Fruit fly (Drosophila melanogaster) whole organism, prepupa: ENCODE results near the gene CG32473.

Experiments
- Blimp-1 ChIP-seq: fragments of 200-800 bp; sonication (Bioruptor generic); optimal IDR thresholded peaks from 3 replicates; lab custom pipeline; 2017; ENCODE audit warnings: missing biosample characterization, missing genetic modification characterization, mild to moderate bottlenecking, moderate library complexity, missing genetic modification reagents
- CG10631 ChIP-seq: fragments of 200-800 bp; sonication (Bioruptor generic); optimal IDR thresholded peaks from 2 replicates; lab custom pipeline; 2016; ENCODE audit warnings: missing biosample characterization, missing genetic modification characterization
- CG10669 ChIP-seq: fragments of 200-800 bp; sonication (Bioruptor generic); optimal IDR thresholded peaks from 3 replicates; lab custom pipeline; 2018; ENCODE audit warnings: missing biosample characterization, mild to moderate bottlenecking, missing genetic modification characterization, moderate library complexity
- CG11762 ChIP-seq: fragments of 200-800 bp; sonication (Bioruptor generic); optimal IDR thresholded peaks from 3 replicates; lab custom pipeline; 2016; ENCODE audit warnings: missing biosample characterization, missing genetic modification characterization; ENCODE audit not compliant: insufficient read depth
- CG11902 ChIP-seq: fragments of 200-800 bp; sonication (Bioruptor generic); optimal IDR thresholded peaks from 3 replicates; lab custom pipeline; 2016; ENCODE audit warnings: missing biosample characterization, missing genetic modification characterization
- CG1621 ChIP-seq: fragments of 200-800 bp; sonication (Bioruptor generic); optimal IDR thresholded peaks from 3 replicates; lab custom pipeline; 2018; ENCODE audit warnings: missing biosample characterization, mild to moderate bottlenecking, missing genetic modification characterization
- CG16779 ChIP-seq: fragments of 200-800 bp; sonication (Bioruptor generic); optimal IDR thresholded peaks from 3 replicates; lab custom pipeline; 2017; ENCODE audit warnings: missing biosample characterization, mild to moderate bottlenecking, missing genetic modification characterization
- CG3032 ChIP-seq: fragments of 200-800 bp; optimal IDR thresholded peaks from 2 replicates; lab custom pipeline; 2019; ENCODE audit warnings: missing biosample characterization, mild to moderate bottlenecking, missing genetic modification characterization, moderate library complexity
- CG31627 ChIP-seq: fragments of 200-800 bp; sonication (Bioruptor generic); optimal IDR thresholded peaks from 3 replicates; lab custom pipeline; 2016; ENCODE audit warnings: missing biosample characterization, missing genetic modification characterization
- CG32006 ChIP-seq: fragments of 200-800 bp; sonication (Bioruptor generic); optimal IDR thresholded peaks from 3 replicates; lab custom pipeline; 2017; ENCODE audit warnings: missing biosample characterization, mild to moderate bottlenecking, missing genetic modification characterization
- CG34406 ChIP-seq: fragments of 200-800 bp; sonication (Bioruptor generic); optimal IDR thresholded peaks from 3 replicates; lab custom pipeline; 2016; ENCODE audit warnings: missing biosample characterization, missing genetic modification characterization
- CG4318 ChIP-seq: fragments of 200-800 bp; sonication (Bioruptor generic); optimal IDR thresholded peaks from 3 replicates; lab custom pipeline; 2017; ENCODE audit warnings: missing biosample characterization, mild to moderate bottlenecking, missing genetic modification characterization
- CG6163 ChIP-seq: fragments of 200-800 bp; sonication (Bioruptor generic); IDR thresholded peaks from 3 replicates; pipeline ENCODE4 v1.3.6; 2022; ENCODE audit warnings: missing biosample characterization, missing genetic modification characterization
- CG6792 ChIP-seq: fragments of 200-800 bp; sonication (Bioruptor generic); optimal IDR thresholded peaks from 3 replicates; lab custom pipeline; 2016; ENCODE audit warnings: missing biosample characterization, missing genetic modification characterization
- CG6854 ChIP-seq: fragments of 200-800 bp; sonication (Bioruptor generic); optimal IDR thresholded peaks from 2 replicates; lab custom pipeline; 2017; ENCODE audit warnings: missing biosample characterization, mild to moderate bottlenecking, missing genetic modification characterization
- CG7368 ChIP-seq: fragments of 200-800 bp; sonication (Bioruptor generic); optimal IDR thresholded peaks from 3 replicates; lab custom pipeline; 2016; ENCODE audit warnings: missing biosample characterization, missing genetic modification characterization
- CG8319 ChIP-seq: fragments of 200-800 bp; sonication (Bioruptor generic); optimal IDR thresholded peaks from 3 replicates; lab custom pipeline; 2016; ENCODE audit warnings: missing biosample characterization, missing genetic modification characterization
- CG8632 ChIP-seq: fragments of 200-800 bp; sonication (Bioruptor generic); optimal IDR thresholded peaks from 3 replicates; lab custom pipeline; 2016; ENCODE audit warnings: missing biosample characterization, missing genetic modification characterization
- Eip75B ChIP-seq: fragments of 200-800 bp; sonication (Bioruptor generic); optimal IDR thresholded peaks from 3 replicates; lab custom pipeline; 2016; ENCODE audit warnings: missing biosample characterization, missing genetic modification characterization
- Eip78C ChIP-seq: fragments of 200-800 bp; sonication (Bioruptor generic); peaks from one replicate; lab custom pipeline; 2016; ENCODE audit warnings: missing biosample characterization, missing genetic modification characterization
- Ets21C ChIP-seq: fragments of 200-800 bp; sonication (Bioruptor generic); optimal IDR thresholded peaks from 3 replicates; lab custom pipeline; 2016; ENCODE audit warnings: missing biosample characterization, missing genetic modification characterization
- Ets96B ChIP-seq: fragments of 200-800 bp; optimal IDR thresholded peaks from 2 replicates; lab custom pipeline; 2019; ENCODE audit warnings: missing biosample characterization, mild to moderate bottlenecking, missing genetic modification characterization, moderate library complexity
- Hr38 ChIP-seq: sonication (Bioruptor generic); optimal IDR thresholded peaks from 2 replicates; lab custom pipeline; 2016; ENCODE audit warnings: missing biosample characterization, missing genetic modification characterization
- Hr4 ChIP-seq: fragments of 200-800 bp; sonication (Bioruptor generic); optimal IDR thresholded peaks from 3 replicates; lab custom pipeline; 2016; ENCODE audit warnings: missing biosample characterization, missing genetic modification characterization
- Met ChIP-seq: fragments of 200-800 bp; sonication (Bioruptor generic); optimal IDR thresholded peaks from 3 replicates; lab custom pipeline; 2016; ENCODE audit warnings: missing biosample characterization, missing genetic modification characterization
- OdsH ChIP-seq: fragments of 200-800 bp; sonication (Bioruptor generic); optimal IDR thresholded peaks from 3 replicates; lab custom pipeline; 2016; ENCODE audit warnings: missing biosample characterization, missing genetic modification characterization
- Sox14 ChIP-seq: fragments of 200-800 bp; sonication (Bioruptor generic); optimal IDR thresholded peaks from 3 replicates; lab custom pipeline; 2016; ENCODE audit warnings: missing biosample characterization, missing genetic modification characterization
- acj6 ChIP-seq: fragments of 200-800 bp; sonication (Bioruptor generic); optimal IDR thresholded peaks from 3 replicates; lab custom pipeline; 2016; ENCODE audit warnings: missing biosample characterization, missing genetic modification characterization
- cyc ChIP-seq: fragments of 200-800 bp; sonication (Bioruptor generic); optimal IDR thresholded peaks from 3 replicates; lab custom pipeline; 2016; ENCODE audit warnings: missing biosample characterization, missing genetic modification characterization
- fd59A ChIP-seq: fragments of 200-800 bp; sonication (Bioruptor generic); optimal IDR thresholded peaks from 2 replicates; lab custom pipeline; 2017; ENCODE audit warnings: missing biosample characterization, mild to moderate bottlenecking, missing genetic modification characterization, missing genetic modification reagents
- lz ChIP-seq: fragments of 200-800 bp; sonication (Bioruptor generic); optimal IDR thresholded peaks from 3 replicates; lab custom pipeline; 2016; ENCODE audit warnings: missing biosample characterization, missing genetic modification characterization
- net ChIP-seq: fragments of 200-800 bp; sonication (Bioruptor generic); optimal IDR thresholded peaks from 3 replicates; lab custom pipeline; 2016; ENCODE audit warnings: missing biosample characterization, missing genetic modification characterization
- pdm3 ChIP-seq: fragments of 200-800 bp; sonication (Bioruptor generic); optimal IDR thresholded peaks from 3 replicates; lab custom pipeline; 2016; ENCODE audit warnings: missing biosample characterization, missing genetic modification characterization
- ss ChIP-seq, 2 experiments: fragments of 200-800 bp; sonication (Bioruptor generic); optimal IDR thresholded peaks; 2 replicates in 1 of 2; 3 replicates in 1 of 2; lab custom pipeline; 2017 to 2018; ENCODE audit warnings: mild to moderate bottlenecking in 2 of 2, missing biosample characterization in 2 of 2, missing genetic modification characterization in 2 of 2, moderate library complexity in 1 of 2
- svp ChIP-seq: fragments of 200-800 bp; sonication (Bioruptor generic); peaks from one replicate; lab custom pipeline; 2016; ENCODE audit warnings: missing biosample characterization, missing genetic modification characterization
- topi ChIP-seq: fragments of 200-800 bp; sonication (Bioruptor generic); optimal IDR thresholded peaks from 3 replicates; lab custom pipeline; 2016; ENCODE audit warnings: missing biosample characterization, missing genetic modification characterization
- vri ChIP-seq: fragments of 200-800 bp; sonication (Bioruptor generic); optimal IDR thresholded peaks from 3 replicates; lab custom pipeline; 2016; ENCODE audit warnings: missing biosample characterization, mild to moderate bottlenecking, missing genetic modification characterization

The CG32473 gene

DNA sequence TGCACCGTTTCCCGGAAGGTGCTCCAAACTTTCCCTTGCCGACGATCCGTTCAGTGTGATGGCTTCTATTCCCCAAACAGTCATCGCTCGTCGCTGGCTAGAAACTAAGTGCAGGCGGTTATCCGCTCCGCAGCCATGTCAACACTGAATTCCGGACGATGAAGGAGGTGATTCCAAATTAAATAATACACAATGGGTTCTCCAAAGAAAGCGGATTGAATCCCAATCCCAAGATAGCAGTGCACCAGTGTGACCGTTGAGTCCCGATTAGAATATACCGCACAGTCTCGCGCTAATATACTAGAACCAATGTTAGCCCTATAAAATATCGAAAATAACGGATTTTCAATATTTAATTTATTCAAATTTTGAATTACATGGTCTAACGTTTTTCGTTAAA, 30.7 kb upstream of the CG32473 start, which contains the start of gene TBC1D5:
TSS of gene TBC1D5 (minus strand) at position 254 of the 400 bp plus-strand sequence.
- no peak for TF ChIP-seq CG7368 (GFP tag; lab: Kevin White, UChicago)
- no peak for TF ChIP-seq Ets21C (GFP tag; lab: Kevin White, UChicago)
- no peak for TF ChIP-seq CG11762 (GFP tag; lab: Kevin White, UChicago)
- no peak for TF ChIP-seq CG16779 (tag; lab: Kevin White, UChicago)
- no peak for TF ChIP-seq cyc (GFP tag; lab: Kevin White, UChicago)
- TF ChIP-seq net, result no peak
- TF ChIP-seq CG8632 (GFP tag; lab: Kevin White, UChicago), result no peak
- peak; percentile 63 for TF ChIP-seq svp (GFP tag; lab: Kevin White, UChicago)
- no peak for TF ChIP-seq Eip75B (GFP tag; lab: Kevin White, UChicago)
- TF ChIP-seq CG34406 (GFP tag; lab: Kevin White, UChicago), result no peak
- no peak for TF ChIP-seq CG31627 (GFP tag; lab: Kevin White, UChicago)
- TF ChIP-seq CG1621 (tag; lab: Kevin White, UChicago), result no peak
- TF ChIP-seq Sox14 (GFP tag; lab: Kevin White, UChicago), result peak; percentile 8
- TF ChIP-seq Hr4 (GFP tag; lab: Kevin White, UChicago), result no peak
- TF ChIP-seq CG10669 (GFP tag; lab: Kevin White, UChicago), result no peak
- TF ChIP-seq Eip78C (GFP tag; lab: Kevin White, UChicago), result peak; percentile 69
- TF ChIP-seq CG11902 (GFP tag; lab: Kevin White, UChicago), result no peak
- no peak for TF ChIP-seq CG10631 (GFP tag; lab: Kevin White, UChicago)
- TF ChIP-seq CG32006, result no peak
- TF ChIP-seq CG6854 (GFP tag; lab: Kevin White, UChicago), result peak; percentile 14
- no peak for TF ChIP-seq CG8319 (GFP tag; lab: Kevin White, UChicago)

DNA sequence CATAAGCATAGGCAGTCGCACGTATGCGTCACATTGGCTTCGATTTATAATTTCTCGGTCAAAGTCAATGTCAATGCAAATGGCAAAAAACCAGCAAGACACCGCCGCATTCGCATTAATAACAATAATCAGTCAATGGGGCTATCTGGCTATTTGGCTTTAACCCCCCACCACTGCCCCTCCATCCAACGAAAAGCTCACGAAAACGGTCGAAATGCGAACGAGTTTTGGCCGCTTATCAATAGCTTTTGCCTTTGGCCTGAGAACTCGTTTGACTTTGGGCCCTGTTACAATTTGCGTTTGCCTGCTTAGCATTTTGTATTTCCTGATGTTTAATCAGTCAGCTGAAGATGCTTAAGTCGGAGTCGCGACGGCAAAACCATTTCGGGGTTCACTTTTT, 29.0 kb upstream of the CG32473 start:
- TF ChIP-seq CG6792 (GFP tag; lab: Kevin White, UChicago) (no peak), pdm3 (GFP tag; lab: Kevin White, UChicago) (no peak), topi (no peak), OdsH (GFP tag; lab: Kevin White, UChicago) (no peak), fd59A (GFP tag; lab: Kevin White, UChicago) (no peak), Ets96B (tag; lab: Kevin White, UChicago) (no peak), cyc (GFP tag; lab: Kevin White, UChicago) (no peak), acj6 (GFP tag; lab: Kevin White, UChicago) (no peak), Hr38 (GFP tag; lab: Kevin White, UChicago) (no peak), Met (GFP tag; lab: Kevin White, UChicago) (no peak), Blimp-1 (no peak)
- TF ChIP-seq, all 60 proteins: peak for 0

DNA sequence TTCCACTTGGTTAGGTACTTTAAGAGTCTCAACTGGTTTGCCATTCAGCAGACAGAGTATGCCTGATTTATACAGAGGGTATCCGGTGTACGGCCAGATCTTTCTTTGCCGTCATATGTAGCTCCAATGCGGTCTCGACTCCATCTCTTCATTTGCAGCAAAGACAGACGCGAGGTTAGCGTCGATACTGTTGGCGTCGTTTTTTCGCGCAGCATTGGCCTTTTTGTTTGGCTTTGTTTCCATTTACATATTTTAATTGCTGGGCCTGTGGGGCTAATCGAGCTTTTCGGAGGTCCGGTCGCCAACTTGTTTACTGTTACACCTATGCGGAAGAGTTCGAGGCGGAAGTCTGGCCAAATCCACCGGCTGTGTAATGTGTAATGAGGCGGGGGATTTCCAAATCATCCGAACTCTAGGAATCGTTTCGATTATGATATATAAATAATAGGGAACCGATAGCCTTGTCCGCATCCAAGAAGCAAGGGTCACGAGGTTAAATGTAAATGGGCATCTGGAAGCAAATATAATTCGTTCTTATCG, 28.1 kb upstream of the CG32473 start:
- TF ChIP-seq CG31627 (GFP tag; lab: Kevin White, UChicago), result no peak
- TF ChIP-seq svp (GFP tag; lab: Kevin White, UChicago), result no peak
- no peak for TF ChIP-seq CG3032 (tag; lab: Kevin White, UChicago)
- no peak for TF ChIP-seq CG1621 (tag; lab: Kevin White, UChicago)
- TF ChIP-seq CG11762 (GFP tag; lab: Kevin White, UChicago), result no peak
- no peak for TF ChIP-seq vri (GFP tag; lab: Kevin White, UChicago)
- no peak for TF ChIP-seq Blimp-1
- TF ChIP-seq Ets96B (tag; lab: Kevin White, UChicago), result no peak
- no peak for TF ChIP-seq CG4318 (GFP tag; lab: Kevin White, UChicago)
- no peak for TF ChIP-seq CG6163
- TF ChIP-seq ss (GFP tag; optimal IDR thresholded peaks at IDR 0.05; lab: Kevin White, UChicago), result no peak
- no peak for TF ChIP-seq Eip75B (GFP tag; lab: Kevin White, UChicago)
- TF ChIP-seq lz (GFP tag; lab: Kevin White, UChicago), result no peak
